Fruit fly (Drosophila melanogaster): ENCODE measurements around the gene Cdep.

The Cdep gene

DNA sequence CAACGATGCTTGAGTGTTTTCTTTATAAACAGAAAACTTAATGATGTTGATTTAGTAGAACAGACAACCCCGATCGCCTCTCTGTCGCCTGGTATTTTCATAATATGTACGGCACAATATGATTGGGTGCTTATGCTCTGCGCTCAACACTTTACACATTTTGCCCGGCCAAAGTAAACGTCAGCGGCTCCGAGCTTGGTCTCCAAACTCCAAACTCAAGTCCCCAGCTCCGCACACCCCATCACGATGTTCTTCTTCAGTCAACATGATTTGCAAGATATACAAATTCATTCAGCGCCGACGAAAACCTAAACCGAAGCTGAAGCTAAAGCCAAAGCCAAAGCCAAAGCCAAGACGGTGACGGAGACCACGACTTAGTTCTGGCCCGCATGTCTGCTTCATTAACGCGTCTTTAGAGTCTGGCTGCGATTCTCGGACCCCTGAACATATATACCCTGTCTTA, 65.0 kb downstream of the Cdep start:
- no peak for TF ChIP-seq CTCF (optimal IDR thresholded peaks at IDR 0.05)
- TF ChIP-seq CG8478 (optimal IDR thresholded peaks at IDR 0.05) = no peak

DNA sequence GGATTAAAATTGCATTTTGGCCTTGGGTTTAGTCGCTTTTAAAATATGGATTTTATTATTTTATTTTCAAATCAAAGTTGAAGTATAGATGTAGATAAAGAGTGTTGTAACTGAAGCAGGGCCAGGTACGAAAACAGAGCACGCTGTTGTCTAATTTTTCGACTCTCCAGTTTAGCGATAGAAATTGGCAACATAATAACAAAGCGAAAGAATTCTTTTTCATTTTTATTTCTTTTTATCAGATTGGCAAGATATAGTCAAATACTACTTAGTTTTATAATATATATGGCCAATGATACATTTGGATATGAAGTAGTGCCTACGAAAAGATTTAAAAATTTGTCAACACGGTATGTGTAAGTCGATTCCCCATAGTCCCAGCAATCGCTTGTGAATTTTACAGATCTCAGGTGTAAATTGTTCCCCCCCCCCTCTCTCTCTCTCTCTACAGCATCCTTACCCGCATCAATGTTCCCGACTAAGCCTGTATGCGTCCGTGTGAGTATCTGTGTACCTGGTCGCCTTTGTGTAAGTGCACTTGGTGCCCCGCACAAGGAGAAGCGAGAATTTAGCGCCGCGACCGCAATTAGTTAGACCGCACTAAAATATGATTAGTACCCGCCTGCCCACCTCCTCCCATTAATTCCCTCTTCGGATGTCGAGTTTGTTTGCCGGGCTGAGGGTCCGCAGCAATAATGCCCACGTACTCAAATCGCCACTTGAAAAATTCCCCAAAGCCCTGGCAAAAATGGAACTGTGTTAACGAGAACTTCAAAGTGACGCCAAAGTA, 65.7 kb downstream of the Cdep start:
- TF ChIP-seq CG8478 (optimal IDR thresholded peaks at IDR 0.05) (no peak), CTCF (optimal IDR thresholded peaks at IDR 0.05) (no peak)

DNA sequence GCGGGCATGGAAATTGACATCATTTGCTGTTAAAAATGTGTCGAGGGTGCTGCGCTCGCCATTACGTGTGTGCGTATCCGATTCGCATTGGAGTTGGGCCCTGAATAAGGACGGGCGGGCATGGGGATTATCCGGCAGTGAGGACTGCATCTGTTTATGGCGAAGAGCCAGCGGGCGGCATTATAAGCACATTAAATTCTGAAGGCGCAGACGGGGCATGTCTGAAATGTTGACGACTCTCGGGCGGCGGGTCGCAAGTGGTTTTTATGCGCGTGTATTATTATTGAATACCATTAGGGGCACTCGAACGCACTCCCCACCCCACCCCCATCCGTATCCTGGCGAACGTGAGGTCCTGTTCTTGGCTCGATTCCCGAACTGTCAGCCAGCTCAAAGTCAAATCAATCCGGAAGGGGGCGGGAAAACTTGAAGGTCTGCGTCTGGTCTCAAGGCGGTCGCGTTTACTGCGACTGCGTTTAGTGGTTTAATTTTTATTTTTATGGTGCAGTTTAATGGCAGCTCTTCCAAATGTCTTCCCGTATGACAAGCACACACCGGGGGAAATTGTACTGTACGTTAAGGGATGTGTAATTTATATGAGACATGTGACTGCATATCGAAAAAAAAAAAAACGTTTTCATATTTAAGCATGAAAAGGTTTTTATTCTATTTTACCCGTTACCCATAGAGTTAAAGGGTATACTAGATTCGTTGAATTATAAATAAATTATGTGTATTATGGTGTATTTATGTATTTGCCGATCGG, 68.1 kb downstream of the Cdep start:
- no peak for TF ChIP-seq CTCF (optimal IDR thresholded peaks at IDR 0.05)
- no peak for TF ChIP-seq CG8478 (optimal IDR thresholded peaks at IDR 0.05)

DNA sequence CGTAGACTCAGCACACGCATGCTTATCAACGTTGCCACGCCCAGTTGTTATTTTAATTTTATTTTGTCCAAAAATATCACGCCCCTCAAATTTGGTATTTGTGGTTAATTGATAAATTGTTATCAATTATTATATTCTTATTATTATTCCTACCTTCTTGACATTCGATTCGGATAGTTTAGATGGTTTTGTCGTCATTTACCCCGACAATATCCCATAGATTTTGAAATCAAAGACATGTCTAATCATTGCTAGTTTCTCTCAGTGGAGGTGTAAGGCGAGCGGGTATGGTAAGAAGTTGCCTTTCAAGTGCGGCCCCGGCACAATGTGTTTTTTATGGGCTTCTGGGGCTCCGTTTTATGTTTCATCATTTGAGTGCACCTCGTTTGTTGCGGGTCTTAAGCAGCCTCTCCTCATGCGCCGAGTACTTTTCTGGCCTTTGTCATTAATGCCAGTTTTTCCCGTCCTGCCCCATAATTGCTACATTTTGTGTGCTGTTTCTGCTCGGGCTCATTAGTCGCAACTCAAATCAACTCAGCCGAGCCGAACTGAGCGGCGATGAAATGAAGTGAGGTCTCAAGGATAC, 68.9 kb downstream of the Cdep start:
- no peak for TF ChIP-seq CTCF (optimal IDR thresholded peaks at IDR 0.05)
- TF ChIP-seq CG8478 (optimal IDR thresholded peaks at IDR 0.05) = no peak

DNA sequence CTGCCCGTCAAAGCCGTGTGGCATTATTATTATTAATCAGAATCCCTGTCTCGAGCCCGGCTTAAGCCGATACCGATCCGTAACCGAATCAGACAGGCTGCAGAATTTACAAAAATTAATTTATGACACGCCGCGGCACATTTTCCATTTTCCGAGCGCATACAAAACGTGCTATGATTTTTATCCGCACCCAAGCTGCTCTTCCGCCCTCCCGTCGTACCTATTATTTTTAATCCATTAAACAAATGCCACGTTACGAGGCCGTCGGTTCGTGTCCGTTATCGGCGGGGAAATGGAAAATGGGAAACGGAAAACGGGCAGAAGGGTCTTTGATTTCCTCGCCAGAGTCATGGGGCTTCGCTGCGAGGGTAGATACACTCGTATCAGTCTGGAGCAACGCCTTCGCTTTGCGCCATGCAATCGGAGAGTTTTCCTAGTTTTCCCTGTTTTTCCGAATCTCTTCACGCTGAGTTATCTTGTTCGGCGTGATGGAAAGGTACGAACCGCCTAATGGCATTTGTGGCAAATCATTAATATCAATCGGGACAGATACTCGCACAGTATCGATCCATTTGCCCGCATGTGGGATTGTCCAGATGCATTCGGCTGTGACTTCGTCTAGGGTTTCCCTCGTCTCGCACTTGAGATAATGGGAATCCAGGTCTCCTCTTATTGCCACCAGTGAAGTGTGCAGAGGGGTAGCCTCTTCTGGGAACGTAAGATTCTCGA, 69.9 kb downstream of the Cdep start:
- TF ChIP-seq CTCF (optimal IDR thresholded peaks at IDR 0.05) (no peak), CG8478 (optimal IDR thresholded peaks at IDR 0.05) (no peak)

DNA sequence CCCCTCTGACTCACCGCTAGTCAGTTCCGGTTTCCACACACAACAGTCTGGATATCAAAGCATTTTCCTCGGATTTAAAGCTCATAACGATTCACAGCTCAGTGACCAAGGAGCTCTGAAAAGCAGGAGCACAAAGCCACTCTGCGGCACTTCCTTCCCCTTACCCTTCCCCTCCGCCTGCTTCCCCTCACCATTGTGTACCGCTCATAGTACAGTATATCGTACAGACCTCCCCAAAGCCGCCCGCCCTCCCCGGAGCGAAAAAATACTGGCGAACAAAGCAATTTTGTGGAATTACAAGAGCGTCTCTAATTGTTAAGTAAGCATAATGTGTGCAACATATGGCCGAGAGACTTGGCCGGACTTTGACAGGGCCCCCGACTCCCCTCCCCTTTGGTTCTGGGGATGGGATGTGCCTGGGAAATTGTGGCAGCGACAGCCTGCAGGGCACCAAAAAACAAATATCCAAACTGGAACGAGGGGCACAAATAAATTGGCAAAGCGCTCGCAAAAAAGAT, 70.8 kb downstream of the Cdep start:
- TF ChIP-seq CG8478 (optimal IDR thresholded peaks at IDR 0.05) (no peak), CTCF (optimal IDR thresholded peaks at IDR 0.05) (no peak)

DNA sequence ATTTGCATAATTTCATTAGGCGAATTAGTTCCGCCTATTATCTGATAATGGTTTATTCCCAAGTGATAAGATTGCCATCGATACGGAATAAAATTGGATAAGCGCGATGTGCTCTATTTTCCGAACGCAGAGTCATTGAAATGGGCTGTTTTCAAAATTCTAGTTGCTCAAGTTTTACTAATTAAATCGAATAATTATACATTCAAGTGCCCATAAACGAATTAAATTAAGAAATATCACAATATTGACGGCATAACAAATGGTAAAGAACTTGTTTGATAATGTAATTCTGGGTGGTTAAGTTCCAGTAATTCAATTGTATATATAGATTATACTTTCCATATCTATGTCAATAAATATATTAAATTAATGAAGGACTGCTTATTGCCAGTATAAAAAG, 73.8 kb downstream of the Cdep start, which contains the start of gene CG14662:
CG14662 (minus strand) TSS at position 101 of the 400 bp plus-strand sequence.
- TF ChIP-seq CG8478 (optimal IDR thresholded peaks at IDR 0.05) = no peak
- TF ChIP-seq CTCF (optimal IDR thresholded peaks at IDR 0.05) = no peak

DNA sequence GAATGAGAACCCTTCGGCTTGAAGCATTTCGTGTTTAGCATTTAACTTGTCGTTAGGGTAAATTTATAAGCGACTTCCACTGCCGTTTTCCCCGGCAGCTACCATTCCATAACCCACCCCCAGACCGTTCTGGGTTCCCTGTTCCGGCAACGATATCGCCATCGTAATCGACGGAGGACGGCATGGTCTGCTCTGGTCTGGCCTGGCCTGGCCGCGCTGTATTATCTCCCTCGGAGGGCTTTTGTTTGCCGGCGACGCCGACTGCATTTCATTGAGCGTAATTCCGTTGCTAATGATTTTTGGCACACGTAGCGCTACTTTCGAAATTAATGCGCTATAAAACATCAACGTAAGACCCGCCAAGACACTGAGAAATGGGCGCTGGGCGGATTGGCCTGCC, 74.3 kb downstream of the Cdep start:
- TF ChIP-seq CG8478 (optimal IDR thresholded peaks at IDR 0.05) (no peak), CTCF (optimal IDR thresholded peaks at IDR 0.05) (no peak)

DNA sequence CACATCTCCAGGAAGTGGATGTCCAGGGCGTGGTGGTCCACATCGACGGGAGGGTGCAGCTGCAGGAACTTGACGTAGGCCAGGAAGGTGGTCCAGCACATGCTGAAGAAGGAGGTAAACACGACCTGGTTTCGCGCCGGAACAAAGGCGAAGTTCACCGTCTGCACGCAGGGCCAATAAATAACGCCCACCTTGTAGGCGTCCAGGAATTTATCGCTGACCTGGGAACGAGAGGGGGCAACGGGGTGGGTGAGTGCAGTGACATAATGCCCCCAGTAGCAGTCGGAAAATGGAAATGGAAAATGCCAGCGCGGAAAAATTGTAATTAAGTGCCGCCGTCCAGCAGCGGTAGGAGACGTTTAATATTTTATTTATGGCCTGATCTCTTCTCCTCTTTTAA, 76.3 kb downstream of the Cdep start:
- TF ChIP-seq CTCF (optimal IDR thresholded peaks at IDR 0.05) = no peak
- no peak for TF ChIP-seq CG8478 (optimal IDR thresholded peaks at IDR 0.05)

DNA sequence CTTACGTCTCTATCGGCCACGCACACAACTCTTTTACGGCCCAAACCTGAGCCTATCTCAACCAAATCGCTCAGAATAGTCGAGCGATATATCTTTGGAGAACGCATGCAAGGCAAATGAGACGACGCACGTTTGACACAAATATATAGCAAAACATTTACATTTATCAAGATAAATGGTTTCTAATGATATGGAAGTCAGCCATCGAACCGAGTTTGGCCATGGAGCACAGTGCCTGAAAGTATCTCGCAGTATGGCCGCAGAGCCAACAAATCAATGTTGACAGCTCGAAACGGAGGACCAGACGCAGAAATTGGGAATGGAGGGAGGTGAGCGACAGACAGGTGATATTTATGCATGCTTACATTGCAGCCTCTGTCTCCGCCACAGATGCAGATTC, 77.1 kb downstream of the Cdep start:
- TF ChIP-seq CTCF (optimal IDR thresholded peaks at IDR 0.05) (no peak), CG8478 (optimal IDR thresholded peaks at IDR 0.05) (no peak)

DNA sequence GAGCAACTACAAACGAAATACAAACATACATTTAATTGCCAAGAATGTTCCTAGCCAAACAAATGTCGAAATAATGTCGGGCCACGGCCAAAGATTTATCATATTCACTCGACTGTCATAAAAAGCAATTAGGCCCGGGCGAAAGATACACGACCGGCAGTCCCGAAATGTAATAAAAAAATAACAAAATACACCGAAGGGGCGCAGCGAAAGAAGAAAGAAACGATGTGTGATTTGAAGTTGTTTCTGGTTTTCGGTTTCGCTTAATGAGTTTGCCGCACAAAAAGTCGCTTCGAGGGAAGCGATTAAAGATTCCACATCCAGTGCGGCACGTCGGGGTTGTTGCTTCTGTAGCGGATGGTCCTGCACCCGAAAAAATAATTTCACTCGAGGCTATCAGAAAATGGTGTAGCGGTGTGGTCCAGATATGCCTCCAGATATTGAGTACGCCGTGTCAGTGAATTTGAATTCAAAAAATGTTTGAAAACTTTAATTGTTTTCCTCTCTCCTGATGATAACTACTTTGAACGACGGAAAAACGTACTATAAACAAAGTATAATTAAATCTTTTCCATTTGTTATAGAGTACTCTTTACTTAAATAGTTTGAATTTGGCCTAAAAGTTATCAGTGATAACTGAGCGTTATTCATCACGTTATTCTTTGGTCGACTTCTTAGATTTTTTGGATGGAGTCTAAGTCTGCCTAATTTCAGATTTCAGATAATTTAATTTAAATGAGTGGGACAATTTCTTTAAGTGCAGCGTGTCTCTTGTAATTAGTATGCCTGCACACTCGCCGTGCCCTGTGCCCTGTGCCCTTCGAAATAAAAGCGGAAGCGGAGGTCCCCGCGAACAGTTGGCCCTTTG, 79.0 kb downstream of the Cdep start:
- TF ChIP-seq CTCF (optimal IDR thresholded peaks at IDR 0.05) (no peak), CG8478 (optimal IDR thresholded peaks at IDR 0.05) (no peak)

DNA sequence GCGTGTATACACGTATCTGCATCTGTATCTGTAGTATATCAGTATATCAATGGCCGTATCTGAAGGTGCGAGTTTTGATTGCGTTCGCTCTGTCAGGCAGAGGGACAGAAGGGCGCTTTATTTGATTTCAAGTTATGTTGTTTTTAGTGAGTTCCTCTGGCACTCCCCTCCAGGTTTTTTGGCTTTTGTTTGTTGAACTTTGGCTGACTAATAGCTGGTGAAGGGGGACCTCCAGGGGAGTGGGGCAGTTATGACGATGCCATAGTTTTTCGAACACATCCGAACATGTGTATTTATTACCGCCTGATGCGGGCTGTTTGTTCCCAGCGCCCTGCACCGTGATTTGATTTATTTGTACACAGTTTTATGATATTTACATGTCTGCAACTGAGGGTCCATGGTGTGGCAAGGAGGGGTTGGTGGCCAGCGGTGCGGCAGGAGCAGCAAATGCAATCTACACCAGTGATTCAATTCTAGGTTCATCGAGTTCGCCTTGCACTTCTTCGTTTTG, 81.9 kb downstream of the Cdep start:
- TF ChIP-seq CG8478 (optimal IDR thresholded peaks at IDR 0.05) (no peak), CTCF (optimal IDR thresholded peaks at IDR 0.05) (no peak)

DNA sequence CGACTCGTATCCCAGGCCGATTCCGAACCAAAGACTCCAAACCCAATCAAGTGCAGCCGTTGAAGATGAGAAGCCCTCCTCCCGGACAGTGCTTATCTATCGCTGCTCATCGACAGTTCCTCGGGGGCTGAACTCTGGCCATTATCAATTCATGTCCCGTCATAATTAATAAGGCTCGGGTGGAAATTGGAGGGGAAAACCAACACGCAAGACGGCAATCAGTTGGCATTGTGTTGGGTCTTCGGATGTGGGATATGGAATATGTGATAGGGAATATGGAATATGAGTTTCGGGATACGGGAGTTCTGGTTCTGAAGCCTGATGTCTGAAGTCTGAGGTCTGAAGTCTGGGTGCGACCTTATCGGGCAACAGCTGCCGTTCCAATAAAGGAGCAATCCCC, 83.0 kb downstream of the Cdep start:
- TF ChIP-seq CG8478 (optimal IDR thresholded peaks at IDR 0.05) = no peak
- TF ChIP-seq CTCF (optimal IDR thresholded peaks at IDR 0.05) = no peak

DNA sequence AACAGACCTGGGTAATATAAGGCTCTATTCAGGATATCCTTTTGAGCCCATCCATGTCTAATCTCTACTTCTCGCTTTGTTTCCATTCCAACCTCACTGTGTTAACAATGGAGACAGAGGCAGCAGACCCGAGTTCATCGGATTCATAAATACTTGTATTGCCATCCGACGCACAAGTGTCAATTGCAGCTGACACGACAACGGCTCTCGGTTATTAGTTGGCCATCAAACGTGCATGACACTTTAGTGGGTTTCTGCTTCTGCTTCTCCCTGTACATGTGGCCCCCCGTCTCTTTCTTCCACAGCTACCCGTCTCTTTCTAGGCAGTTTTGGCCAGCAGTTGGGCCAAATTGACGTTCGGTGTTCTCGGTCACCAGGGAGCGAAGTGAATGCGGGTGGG, 84.3 kb downstream of the Cdep start:
- TF ChIP-seq CG8478 (optimal IDR thresholded peaks at IDR 0.05) = no peak
- no peak for TF ChIP-seq CTCF (optimal IDR thresholded peaks at IDR 0.05)
